Fruit fly (Drosophila melanogaster): Measurements from ENCODE around the gene Fmr1.

- no peak for TF ChIP-seq CTCF (optimal IDR thresholded peaks at IDR 0.05)
- no peak for TF ChIP-seq CG8478 (optimal IDR thresholded peaks at IDR 0.05)
Observed at dm6 chr3R:10142770-10143169, 32.8 kb upstream of the Fmr1 start, which contains the start of gene CG42759.
